Fruit fly (Drosophila melanogaster): ENCODE data around the gene CG32756.

DNA sequence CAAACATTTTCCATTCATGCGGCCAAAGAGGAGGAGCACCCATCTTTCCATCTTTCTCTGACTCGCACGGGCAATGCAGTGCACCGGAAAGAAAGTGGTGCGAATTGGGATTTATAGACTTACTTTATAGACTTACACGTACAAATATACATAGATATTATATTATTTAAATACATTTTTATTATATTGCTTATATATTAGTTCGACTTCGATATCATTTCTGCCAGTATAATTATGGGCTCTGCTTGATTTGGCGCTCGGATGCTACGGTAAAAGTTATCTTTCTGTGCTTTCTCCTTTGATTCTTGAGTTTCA, 40.4 kb upstream of the CG32756 start:
- TF ChIP-seq pan (optimal IDR thresholded peaks at IDR 0.05) = no peak
- no peak for TF ChIP-seq psq (optimal IDR thresholded peaks at IDR 0.05)
- no peak for TF ChIP-seq EcR (GFP tag; optimal IDR thresholded peaks at IDR 0.05)

Data from whole organism.